Worm (Caenorhabditis elegans): ENCODE results near the gene F36H9.10.

DNA sequence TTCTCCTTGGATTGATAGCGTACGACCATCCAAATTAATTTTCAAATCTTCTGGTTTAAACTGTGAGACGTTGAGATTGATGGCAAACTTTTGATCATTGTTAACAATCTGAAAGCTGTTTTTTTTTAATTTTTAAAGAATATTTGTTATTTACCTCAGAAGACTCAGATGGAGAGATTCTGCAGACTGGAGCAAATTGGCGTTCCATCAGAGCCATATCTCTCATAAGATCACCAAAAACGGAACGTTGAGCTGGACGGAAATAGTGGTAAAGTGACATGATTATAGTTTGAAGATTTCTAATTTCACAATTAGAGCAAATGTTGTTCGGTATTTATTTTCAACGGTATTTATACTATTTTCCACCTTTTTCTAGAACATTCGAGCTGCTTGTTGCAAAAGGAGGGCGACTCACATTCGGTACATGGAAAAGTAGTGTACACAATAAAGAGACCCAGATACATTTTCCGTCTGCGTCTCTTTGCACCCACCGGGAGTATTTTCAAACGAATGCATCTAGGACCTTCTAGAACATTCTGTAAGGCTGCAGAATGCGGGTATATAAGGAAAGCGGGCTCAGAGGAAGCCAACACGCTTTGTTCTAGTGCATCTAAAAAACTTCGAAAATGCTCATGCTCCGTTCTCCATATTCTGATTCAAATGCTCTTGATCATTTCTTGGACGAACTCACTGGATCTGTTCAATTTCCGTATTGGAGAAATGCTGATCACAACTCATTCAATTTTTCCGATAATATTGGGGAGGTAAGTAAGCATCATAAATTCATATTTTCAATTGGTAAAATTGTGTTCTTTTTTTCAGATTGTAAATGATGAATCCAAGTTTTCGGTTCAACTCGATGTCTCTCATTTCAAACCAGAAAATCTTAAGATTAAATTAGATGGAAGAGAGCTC is 6.9 kb downstream of the F36H9.10 start, which contains the start of the genes hsp-16.2 and hsp-16.41:
- TF ChIP-seq F13C5.2 (tag; optimal IDR thresholded peaks at IDR 0.05): no peak
- no peak for TF ChIP-seq scrt-1 (GFP tag; IDR thresholded peaks at IDR 0.05)
- no peak for TF ChIP-seq flt-1 (GFP tag; IDR thresholded peaks at IDR 0.05)
- TF ChIP-seq ceh-36 (tag; optimal IDR thresholded peaks at IDR 0.05): no peak
- TF ChIP-seq pes-1 (GFP tag; IDR thresholded peaks at IDR 0.05): no peak
- peak; percentile 76 for TF ChIP-seq ama-1 (optimal IDR thresholded peaks at IDR 0.05)
- no peak for TF ChIP-seq hmbx-1 (tag; optimal IDR thresholded peaks at IDR 0.05)
- no peak for TF ChIP-seq tbx-11 (GFP tag; IDR thresholded peaks at IDR 0.05)
- TF ChIP-seq tbx-37 (GFP tag; conservative IDR thresholded peaks at IDR 0.05): no peak

Data from whole organism, early embryonic.